ENCODE assay signal across 2 worm cellular contexts in the genomic region with DNA sequence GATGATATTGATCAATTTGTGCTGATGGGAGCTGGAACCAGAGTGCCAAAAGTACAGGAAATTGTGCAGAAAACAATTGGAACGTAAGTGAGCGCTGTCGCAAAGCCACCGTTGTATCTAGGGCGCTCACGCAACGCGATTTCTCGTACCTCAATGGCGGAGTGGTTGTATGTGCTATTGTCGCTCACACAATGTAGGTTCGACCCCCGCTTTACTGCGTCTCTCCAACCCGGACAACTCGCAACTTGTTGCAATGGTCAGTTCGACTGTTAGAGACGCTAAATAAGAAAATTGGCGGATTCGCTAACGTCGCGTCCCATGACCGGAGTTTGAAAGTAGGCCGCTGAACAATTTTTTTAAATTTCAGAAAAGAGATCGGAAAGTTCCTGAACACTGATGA.
A peak's percentile ranks its signal among the peaks of the same experiment; 100 is the strongest.
TF ChIP-seq lines count a peak whose summit lies in the region.

No protein-coding gene starts in this region.

TF ChIP-seq in whole organism, L4 larva, 104 proteins besides CTCF, POLR2A, EP300 and RAD21 (continued from another document):
- TF ChIP-seq php-3 (GFP tag; IDR thresholded peaks at IDR 0.05; lab: Robert Waterston, UW): peak; percentile 67; the same call in 1 of the 2 replicates
- peak; percentile 70 for TF ChIP-seq dve-1 (tag; optimal IDR thresholded peaks at IDR 0.05; lab: Kevin White, UChicago; ENCODE audit: insufficient read depth)
- TF ChIP-seq nhr-28 (tag; optimal IDR thresholded peaks at IDR 0.05; lab: Kevin White, UChicago): peak; percentile 3
- peak; percentile 45 for TF ChIP-seq spr-1 (tag; optimal IDR thresholded peaks at IDR 0.05; lab: Kevin White, UChicago)
- TF ChIP-seq lin-1 (GFP tag; IDR thresholded peaks at IDR 0.05; lab: Robert Waterston, UW): peak; percentile 76
- TF ChIP-seq zag-1 (tag; optimal IDR thresholded peaks at IDR 0.05; lab: Kevin White, UChicago): no peak
- TF ChIP-seq dmd-8 (GFP tag; IDR thresholded peaks at IDR 0.05; lab: Robert Waterston, UW): peak; percentile 78
- TF ChIP-seq dmd-6 (GFP tag; IDR thresholded peaks at IDR 0.05; lab: Robert Waterston, UW): peak; percentile 38; the same call in 1 of the 2 replicates
- peak; percentile 72 for TF ChIP-seq nhr-6 (tag; optimal IDR thresholded peaks at IDR 0.05; lab: Kevin White, UChicago)
- TF ChIP-seq lim-7 (GFP tag; IDR thresholded peaks at IDR 0.05; lab: Robert Waterston, UW): peak; percentile 70
- TF ChIP-seq madf-9 (GFP tag; conservative IDR thresholded peaks at IDR 0.05; lab: Robert Waterston, UW): no peak

TF ChIP-seq in whole organism, late embryonic, 69 proteins besides CTCF, POLR2A, EP300 and RAD21 (continued from another document):
- TF ChIP-seq dve-1 (tag; optimal IDR thresholded peaks at IDR 0.05; lab: Kevin White, UChicago): peak; percentile 76
- TF ChIP-seq K02D7.2 (tag; optimal IDR thresholded peaks at IDR 0.05; lab: Kevin White, UChicago): peak; percentile 70
- peak; percentile 8 for TF ChIP-seq unc-42 (tag; optimal IDR thresholded peaks at IDR 0.05; lab: Kevin White, UChicago)
- peak; percentile 87 for TF ChIP-seq fkh-6 (tag; optimal IDR thresholded peaks at IDR 0.05; lab: Kevin White, UChicago)
- peak; percentile 84 for TF ChIP-seq hlh-6 (tag; optimal IDR thresholded peaks at IDR 0.05; lab: Kevin White, UChicago)
- peak; percentile 86 for TF ChIP-seq ceh-19 (GFP tag; optimal IDR thresholded peaks at IDR 0.05; lab: Kevin White, UChicago)
- TF ChIP-seq C08G9.2 (tag; optimal IDR thresholded peaks at IDR 0.05; lab: Kevin White, UChicago): peak; percentile 49
- peak; percentile 24 for TF ChIP-seq ceh-14 (tag; optimal IDR thresholded peaks at IDR 0.05; lab: Kevin White, UChicago)
- TF ChIP-seq npax-4 (tag; optimal IDR thresholded peaks at IDR 0.05; lab: Kevin White, UChicago): peak; percentile 61
